Worm (Caenorhabditis elegans) whole organism, L2 larva: ENCODE measurements around the gene snx-6.

Experiments
- R02D3.7 ChIP-seq: fragments of 150-350 bp; optimal IDR thresholded peaks from 2 replicates; lab custom pipeline; 2014; ENCODE audit warnings: missing biosample characterization, missing genetic modification characterization
- crh-2 ChIP-seq: sonication (generic microtip); optimal IDR thresholded peaks from 2 replicates; lab custom pipeline; 2017; ENCODE audit warnings: missing biosample characterization, missing genetic modification characterization
- elt-3 ChIP-seq: sonication (generic microtip); optimal IDR thresholded peaks from 2 replicates; lab custom pipeline; 2017; ENCODE audit warnings: missing biosample characterization, missing genetic modification characterization
- fos-1 ChIP-seq: fragments of 150-350 bp; optimal IDR thresholded peaks from 2 replicates; lab custom pipeline; 2014; ENCODE audit warnings: missing biosample characterization, missing genetic modification characterization
- unc-62 ChIP-seq: fragments of 150-350 bp; optimal IDR thresholded peaks from 2 replicates; lab custom pipeline; 2014; ENCODE audit warnings: missing biosample characterization, missing genetic modification reagents, missing genetic modification characterization

DNA sequence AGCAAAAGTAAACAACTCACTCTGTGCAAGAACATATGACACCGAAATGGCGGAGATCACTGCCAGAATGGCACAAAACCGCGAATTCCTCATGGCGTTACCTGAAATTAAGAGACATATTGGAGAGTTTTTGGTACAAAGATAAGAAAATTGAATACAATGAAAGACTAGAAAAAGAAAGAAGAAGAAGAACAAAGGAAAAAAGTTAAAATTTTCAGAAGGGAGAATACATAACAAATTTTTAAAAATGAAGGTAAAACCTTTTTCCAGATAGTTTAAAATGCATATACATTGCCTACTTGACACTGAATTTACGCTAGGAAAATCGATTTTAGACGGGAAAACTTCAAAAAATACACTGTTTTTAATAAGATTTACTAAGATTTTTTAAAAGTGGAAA is 21.4 kb upstream of the snx-6 start, which contains the start of gene lon-8:
- TF ChIP-seq fos-1: no peak
- no peak for TF ChIP-seq elt-3 (tag; lab: Kevin White, UChicago)
- TF ChIP-seq crh-2 (tag; lab: Kevin White, UChicago): no peak
- TF ChIP-seq unc-62 (GFP tag; lab: Kevin White, UChicago): no peak
- no peak for TF ChIP-seq R02D3.7
